Worm (Caenorhabditis elegans) whole organism, L1 larva: Measurements from ENCODE around the gene ZK792.4.
A peak's percentile ranks its signal among the peaks of the same experiment; 100 is the strongest.

ENCODE experiments used
- aha-1 ChIP-seq: fragments of 150-350 bp; optimal IDR thresholded peaks from 2 replicates; lab custom pipeline; 2014; ENCODE audit warnings: missing biosample characterization, missing genetic modification characterization
- aly-2 ChIP-seq: fragments of 150-350 bp; optimal IDR thresholded peaks from 2 replicates; lab custom pipeline; 2014; ENCODE audit warnings: missing biosample characterization, missing genetic modification characterization
- ces-1 ChIP-seq: fragments of 150-350 bp; optimal IDR thresholded peaks from 2 replicates; lab custom pipeline; 2014; ENCODE audit warnings: missing biosample characterization, missing genetic modification reagents, missing genetic modification characterization
- elt-3 ChIP-seq, 6 experiments: fragments of 150-350 bp in 1 of 6; sonication (generic microtip); optimal IDR thresholded peaks; 2 replicates each; lab custom pipeline; 2017 to 2018; ENCODE audit warnings: missing biosample characterization in 6 of 6, missing genetic modification characterization in 6 of 6, inconsistent platforms in 1 of 6
- fos-1 ChIP-seq: fragments of 150-350 bp; optimal IDR thresholded peaks from 2 replicates; lab custom pipeline; 2014; ENCODE audit warnings: missing biosample characterization, missing genetic modification characterization
- lin-14 ChIP-seq: fragments of 200-800 bp; sonication (Bioruptor generic); optimal IDR thresholded peaks from 2 replicates; lab custom pipeline; 2018; ENCODE audit warnings: mild to moderate bottlenecking, missing genetic modification characterization, moderate library complexity, missing compliant biosample characterization
- lin-39 ChIP-seq: fragments of 150-350 bp; optimal IDR thresholded peaks from 2 replicates; lab custom pipeline; 2014; ENCODE audit warnings: missing biosample characterization, missing genetic modification reagents, missing genetic modification characterization
- lsy-2 ChIP-seq, 2 experiments: fragments of 150-350 bp; optimal IDR thresholded peaks; 2 replicates each; lab custom pipeline; 2014; ENCODE audit warnings: missing biosample characterization in 2 of 2, missing genetic modification characterization in 2 of 2
- nhr-19 ChIP-seq: fragments of 200-800 bp; sonication (Bioruptor generic); conservative IDR thresholded peaks from 2 replicates; pipeline ENCODE4 v1.3.6; 2022; ENCODE audit warnings: missing genetic modification characterization, missing compliant biosample characterization
- nhr-237 ChIP-seq: fragments of 150-350 bp; optimal IDR thresholded peaks from 2 replicates; lab custom pipeline; 2014; ENCODE audit warnings: missing biosample characterization, missing genetic modification characterization
- nhr-47 ChIP-seq: sonication (generic microtip); optimal IDR thresholded peaks from 2 replicates; lab custom pipeline; 2016; ENCODE audit warnings: mild to moderate bottlenecking, missing genetic modification characterization, moderate library complexity, missing compliant biosample characterization
- pqm-1 ChIP-seq: sonication (generic microtip); optimal IDR thresholded peaks from 3 replicates; lab custom pipeline; 2017; ENCODE audit warnings: missing biosample characterization, missing genetic modification characterization
- swsn-7 ChIP-seq: sonication (generic microtip); optimal IDR thresholded peaks from 2 replicates; lab custom pipeline; 2016; ENCODE audit warnings: missing genetic modification characterization, missing compliant biosample characterization

- TF ChIP-seq nhr-19 (GFP tag; lab: Robert Waterston, UW) (no peak), lsy-2 (tag; optimal IDR thresholded peaks at IDR 0.05; lab: Kevin White, UChicago) (peak in 1 of 2 experiments; percentile 26), fos-1 (no peak), pqm-1 (tag; lab: Kevin White, UChicago) (no peak), swsn-7 (no peak), nhr-47 (tag; lab: Kevin White, UChicago) (no peak), nhr-237 (tag; lab: Kevin White, UChicago) (no peak), aly-2 (no peak), aha-1 (no peak), elt-3 (tag; optimal IDR thresholded peaks at IDR 0.05; lab: Kevin White, UChicago) (no peak), lin-39 (tag; lab: Kevin White, UChicago) (no peak), lin-14 (no peak), ces-1 (GFP tag; lab: Kevin White, UChicago) (no peak)
Observed at ce11 chrIV:11655370-11655769, 26.4 kb downstream of the ZK792.4 start, which contains the start of gene ent-1.
